Fruit fly (Drosophila melanogaster): ENCODE data around the gene CG7829.

dm6 chr3R:29859763-29860162 lies 42.2 kb upstream of the CG7829 start:
- TF ChIP-seq CG7101 (tag; optimal IDR thresholded peaks at IDR 0.05): peak; percentile 45
- TF ChIP-seq kay (GFP tag; ENCODE audit: borderline replicate concordance): no peak
- no peak for TF ChIP-seq CG1620 (GFP tag; optimal IDR thresholded peaks at IDR 0.05)
- TF ChIP-seq bab1 (GFP tag; optimal IDR thresholded peaks at IDR 0.05): peak; percentile 56
- no peak for TF ChIP-seq ovo (GFP tag; optimal IDR thresholded peaks at IDR 0.05)

Measured in whole organism, adult.